Worm (Caenorhabditis elegans) whole organism, early embryonic: ENCODE measurements around the gene ceh-53.

Source experiments
- F13C5.2 ChIP-seq: sonication (generic microtip); optimal IDR thresholded peaks from 2 replicates; lab custom pipeline; 2017; ENCODE audit warnings: mild to moderate bottlenecking, missing genetic modification characterization, inconsistent platforms, missing compliant biosample characterization
- hmbx-1 ChIP-seq: sonication (generic microtip); optimal IDR thresholded peaks from 2 replicates; lab custom pipeline; 2016; ENCODE audit warnings: mild to moderate bottlenecking, missing genetic modification characterization, missing compliant biosample characterization
- pes-1 ChIP-seq: fragments of 200-800 bp; sonication (Bioruptor generic); IDR thresholded peaks from 2 replicates; pipeline ENCODE4 v1.3.6; 2022; ENCODE audit warnings: missing genetic modification reagents, missing genetic modification characterization, missing compliant biosample characterization

DNA sequence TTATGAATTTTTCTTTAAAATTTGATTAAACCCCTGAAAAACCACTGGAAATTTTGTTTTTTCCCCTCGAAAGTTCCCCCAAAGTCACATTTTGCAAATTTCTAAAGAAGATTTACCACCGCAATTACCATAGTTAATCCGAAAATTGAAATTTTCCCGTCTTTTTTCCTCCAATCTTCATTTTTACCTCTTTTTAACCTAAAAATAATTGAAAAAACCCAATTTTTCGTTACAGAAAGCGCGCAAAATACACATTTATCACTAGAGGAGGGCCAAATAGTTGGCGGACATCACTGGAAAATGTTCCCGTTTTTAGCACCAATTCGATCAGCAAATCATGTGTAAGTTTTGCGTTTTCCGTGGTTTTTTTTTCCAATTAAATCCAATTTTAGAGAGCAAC, 18.6 kb downstream of the ceh-53 start, which contains the start of gene unc-33:
- no peak for TF ChIP-seq pes-1 (GFP tag; lab: Robert Waterston, UW)
- TF ChIP-seq hmbx-1, result no peak
- TF ChIP-seq F13C5.2 (tag; lab: Kevin White, UChicago), result no peak
